Worm (Caenorhabditis elegans): ENCODE results near the gene srbc-48.

Gene srbc-48

DNA sequence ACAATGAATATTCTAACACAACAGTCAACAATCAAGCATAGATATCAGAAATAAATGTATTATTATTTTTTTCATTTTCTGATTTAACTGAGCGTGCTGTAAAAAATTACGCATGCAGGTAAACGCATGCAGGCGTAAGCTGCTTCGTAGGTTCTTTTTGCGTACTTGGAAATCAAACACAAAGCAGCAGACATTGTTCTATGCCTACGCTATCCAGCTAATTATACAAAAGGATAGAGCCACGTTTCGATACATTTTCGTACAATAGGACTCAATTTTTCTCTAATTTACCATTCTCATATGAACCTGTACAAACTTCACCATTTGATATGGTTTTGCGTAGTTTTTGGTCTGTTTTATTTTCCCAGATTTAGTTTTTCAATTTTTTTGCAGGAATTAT, 37.6 kb upstream of the srbc-48 start, which contains the start of gene T26E4.3:
Gene T26E4.3, plus strand, starts transcription at position 301 of the 400 bp plus-strand sequence.
- TF ChIP-seq him-1 (tag; optimal IDR thresholded peaks at IDR 0.05): no peak

DNA sequence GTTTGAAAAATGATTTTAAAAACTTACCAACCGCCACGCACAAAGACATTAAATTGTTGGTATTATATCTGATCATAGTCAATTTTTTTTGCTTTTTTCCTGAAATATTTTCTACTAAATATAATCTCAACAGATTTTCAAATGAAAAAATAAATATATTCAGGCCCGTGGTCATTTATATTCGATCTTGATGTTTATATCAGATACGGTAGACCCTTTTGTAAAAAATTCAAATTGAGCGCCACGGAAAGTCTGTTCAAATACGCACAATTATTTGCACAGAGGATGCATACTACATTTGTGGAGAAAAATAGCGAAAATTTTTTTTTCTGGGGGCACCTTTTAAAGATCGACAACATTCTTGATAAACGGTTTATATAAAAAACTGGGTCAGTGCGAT, 27.7 kb upstream of the srbc-48 start, which contains the start of gene T26E4.4:
Gene T26E4.4, minus strand, starts transcription at position 101 of the 400 bp plus-strand sequence.
- TF ChIP-seq Y53G8AR.9 (GFP tag; conservative IDR thresholded peaks at IDR 0.05) (no peak), lin-40 (tag; optimal IDR thresholded peaks at IDR 0.05) (no peak), repo-1 (tag; optimal IDR thresholded peaks at IDR 0.05) (no peak), nhr-27 (tag; optimal IDR thresholded peaks at IDR 0.05) (no peak), somi-1 (GFP tag; optimal IDR thresholded peaks at IDR 0.05) (no peak), Y67H2A.10 (GFP tag; conservative IDR thresholded peaks at IDR 0.05) (no peak), rec-8 (tag; optimal IDR thresholded peaks at IDR 0.05) (no peak), ztf-3 (GFP tag; optimal IDR thresholded peaks at IDR 0.05) (no peak), hlh-26 (GFP tag; conservative IDR thresholded peaks at IDR 0.05) (no peak), pha-4 (tag; optimal IDR thresholded peaks at IDR 0.05) (no peak), F57C9.4 (tag; optimal IDR thresholded peaks at IDR 0.05) (no peak), F22D6.2 (tag; optimal IDR thresholded peaks at IDR 0.05) (no peak), B0035.1 (tag; optimal IDR thresholded peaks at IDR 0.05) (no peak), ceh-40 (GFP tag; IDR thresholded peaks at IDR 0.05) (no peak)

DNA sequence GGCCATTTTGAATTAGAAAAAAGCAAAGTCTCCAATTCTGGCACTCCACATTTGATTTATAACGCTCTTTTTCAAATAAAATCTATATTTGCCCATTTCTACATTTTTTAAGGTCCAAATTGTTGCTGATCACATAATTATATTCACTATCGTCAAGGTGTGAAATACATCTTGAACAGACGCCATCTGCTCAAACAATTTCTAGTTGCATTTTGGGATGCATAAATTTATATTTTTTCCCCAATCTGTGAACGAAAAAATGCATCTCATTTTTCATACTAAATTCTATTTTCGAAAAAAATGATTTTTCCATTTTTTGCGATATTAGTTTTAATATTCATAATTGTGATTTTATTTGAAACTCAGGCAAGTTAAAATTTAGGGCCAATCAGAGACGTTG, 26.8 kb upstream of the srbc-48 start, which contains the start of gene T26E4.7:
Gene T26E4.7, plus strand, starts transcription at position 301 of the 400 bp plus-strand sequence.
- TF ChIP-seq rcor-1 (GFP tag; IDR thresholded peaks at IDR 0.05) (no peak), mcd-1 (GFP tag; IDR thresholded peaks at IDR 0.05) (no peak), cebp-2 (GFP tag; IDR thresholded peaks at IDR 0.05) (no peak), nfya-1 (tag; optimal IDR thresholded peaks at IDR 0.05; ENCODE audit: borderline replicate concordance, insufficient read depth) (no peak), Y56A3A.18 (GFP tag; IDR thresholded peaks at IDR 0.05) (no peak), snpc-4 (GFP tag; optimal IDR thresholded peaks at IDR 0.05) (no peak), snpc-4 (tag; optimal IDR thresholded peaks at IDR 0.05) (no peak), attf-5 (GFP tag; optimal IDR thresholded peaks at IDR 0.05) (no peak), him-1 (tag; optimal IDR thresholded peaks at IDR 0.05) (no peak), ceh-79 (tag; optimal IDR thresholded peaks at IDR 0.05) (no peak), nhr-27 (tag; optimal IDR thresholded peaks at IDR 0.05) (no peak), athp-1 (tag; optimal IDR thresholded peaks at IDR 0.05) (no peak), madf-6 (GFP tag; IDR thresholded peaks at IDR 0.05) (no peak), hmg-20 (GFP tag; IDR thresholded peaks at IDR 0.05) (no peak), fkh-3 (tag; optimal IDR thresholded peaks at IDR 0.05) (no peak)

DNA sequence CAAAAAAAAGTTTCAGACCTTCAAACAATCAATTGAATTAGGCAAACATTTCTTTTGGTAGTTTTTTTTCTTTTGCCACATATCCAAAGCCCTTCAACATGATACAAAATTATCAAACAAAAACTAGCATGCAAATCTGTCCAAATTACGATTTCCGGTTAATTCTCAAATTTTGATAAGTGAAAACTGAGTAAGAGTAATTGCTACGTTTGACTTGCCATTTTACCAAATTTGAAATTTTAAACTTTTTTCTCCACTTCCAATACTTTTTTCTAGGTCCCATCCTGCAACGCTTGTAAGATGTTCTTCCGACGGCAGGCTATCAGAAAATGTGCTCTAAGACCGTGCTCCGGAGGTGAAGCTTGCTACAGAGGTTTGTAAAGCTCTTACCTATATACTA, 24.0 kb upstream of the srbc-48 start, which contains the start of gene nhr-223:
Gene nhr-223, plus strand, starts transcription at position 301 of the 400 bp plus-strand sequence.
- TF ChIP-seq ceh-79 (tag; optimal IDR thresholded peaks at IDR 0.05) (no peak), B0336.3 (GFP tag; IDR thresholded peaks at IDR 0.05) (no peak), nhr-27 (tag; optimal IDR thresholded peaks at IDR 0.05) (no peak), mes-4 (tag; optimal IDR thresholded peaks at IDR 0.05) (no peak), F57A8.1 (GFP tag; optimal IDR thresholded peaks at IDR 0.05) (no peak), ccch-3 (GFP tag; optimal IDR thresholded peaks at IDR 0.05) (no peak)

DNA sequence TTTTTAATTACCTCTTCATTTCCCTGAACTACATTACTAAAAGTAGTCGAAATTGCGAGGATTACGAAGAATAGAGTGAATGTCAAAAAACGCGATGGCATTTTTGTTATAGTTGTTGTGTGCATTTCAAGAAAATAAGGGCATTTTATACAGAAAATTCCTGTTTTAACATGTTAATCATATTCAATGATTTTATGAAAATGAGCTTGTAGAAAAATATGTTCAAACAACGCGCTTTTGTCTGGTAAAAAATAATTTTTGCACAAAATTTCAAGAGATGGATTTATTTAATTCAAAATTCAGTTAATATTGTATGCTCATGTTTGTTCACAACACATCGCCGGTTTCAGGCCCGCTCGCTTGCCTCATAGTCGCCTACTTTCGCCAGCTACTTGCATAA, 22.0 kb upstream of the srbc-48 start, which contains the start of gene T26E4.10:
Gene T26E4.10, minus strand, starts transcription at position 101 of the 400 bp plus-strand sequence.
- TF ChIP-seq lin-26 (GFP tag; IDR thresholded peaks at IDR 0.05) (no peak), Y53F4B.3 (GFP tag; IDR thresholded peaks at IDR 0.05) (no peak), ztf-26 (tag; optimal IDR thresholded peaks at IDR 0.05) (no peak), cebp-2 (GFP tag; IDR thresholded peaks at IDR 0.05) (no peak), F23B12.7 (tag; optimal IDR thresholded peaks at IDR 0.05; ENCODE audit: insufficient read depth) (no peak), zim-3 (tag; optimal IDR thresholded peaks at IDR 0.05) (no peak), athp-1 (tag; optimal IDR thresholded peaks at IDR 0.05) (no peak), F22D6.2 (tag; optimal IDR thresholded peaks at IDR 0.05) (no peak), hsf-1 (GFP tag; IDR thresholded peaks at IDR 0.05) (no peak), ets-4 (GFP tag; optimal IDR thresholded peaks at IDR 0.05) (no peak), somi-1 (GFP tag; optimal IDR thresholded peaks at IDR 0.05) (no peak), ceh-100 (GFP tag; IDR thresholded peaks at IDR 0.05) (no peak), lag-1 (GFP tag; IDR thresholded peaks at IDR 0.05) (no peak), nhr-80 (tag; optimal IDR thresholded peaks at IDR 0.05) (no peak), mxl-1 (tag; optimal IDR thresholded peaks at IDR 0.05) (no peak), ztf-6 (GFP tag; IDR thresholded peaks at IDR 0.05) (no peak)

Data from whole organism, young adult.